Worm (Caenorhabditis elegans) whole organism, young adult: ENCODE data around the gene cpn-2.

Source experiments
- F23B12.7 ChIP-seq: sonication (generic microtip); optimal IDR thresholded peaks from 2 replicates; lab custom pipeline; 2017; ENCODE audit warnings: missing genetic modification characterization, mild to moderate bottlenecking, missing compliant biosample characterization, antibody characterized with exemption, moderate library complexity; ENCODE audit not compliant: insufficient read depth
- F49E8.2 ChIP-seq: sonication (generic microtip); optimal IDR thresholded peaks from 3 replicates; lab custom pipeline; 2017; ENCODE audit warnings: missing genetic modification characterization, mild to moderate bottlenecking, missing compliant biosample characterization, antibody characterized with exemption, moderate library complexity; ENCODE audit not compliant: insufficient read depth
- F57A8.1 ChIP-seq: fragments of 200-800 bp; sonication (Bioruptor generic); optimal IDR thresholded peaks from 2 replicates; lab custom pipeline; 2018; ENCODE audit warnings: mild to moderate bottlenecking, missing genetic modification characterization, moderate library complexity, missing compliant biosample characterization
- K11D2.4 ChIP-seq: fragments of 200-800 bp; sonication (Bioruptor generic); IDR thresholded peaks from 2 replicates; pipeline ENCODE4 v1.3.6; 2022; ENCODE audit warnings: missing genetic modification reagents, missing genetic modification characterization, missing compliant biosample characterization
- T07F8.4 ChIP-seq: sonication (generic microtip); optimal IDR thresholded peaks from 2 replicates; lab custom pipeline; 2016; ENCODE audit warnings: mild to moderate bottlenecking, missing genetic modification characterization, moderate library complexity, missing compliant biosample characterization
- Y95B8A.8 ChIP-seq: fragments of 200-800 bp; sonication (Bioruptor generic); IDR thresholded peaks from 2 replicates; pipeline ENCODE4 v1.3.6; 2022; ENCODE audit warnings: missing genetic modification reagents, missing genetic modification characterization, missing compliant biosample characterization
- attf-3 ChIP-seq: fragments of 200-800 bp; sonication (Bioruptor generic); conservative IDR thresholded peaks from 2 replicates; pipeline ENCODE4 v1.3.6; 2022; ENCODE audit warnings: missing genetic modification reagents, missing genetic modification characterization, missing compliant biosample characterization
- bed-1 ChIP-seq: fragments of 200-800 bp; sonication (Bioruptor generic); IDR thresholded peaks from 2 replicates; pipeline ENCODE4 v1.3.6; 2022; ENCODE audit warnings: missing genetic modification reagents, missing genetic modification characterization, missing compliant biosample characterization
- ccch-3 ChIP-seq: fragments of 200-800 bp; sonication (Bioruptor generic); optimal IDR thresholded peaks from 2 replicates; lab custom pipeline; 2018; ENCODE audit warnings: mild to moderate bottlenecking, missing genetic modification characterization, missing compliant biosample characterization
- cebp-1 ChIP-seq, 2 experiments: fragments of 200-800 bp in 1 of 2; sonication (Bioruptor generic) in 1 of 2; sonication (generic microtip) in 1 of 2; IDR thresholded peaks in 1 of 2; optimal IDR thresholded peaks in 1 of 2; 2 replicates each; pipeline versions ENCODE4 v1.3.6 to Lab custom; 2017 to 2022; ENCODE audit warnings: missing compliant biosample characterization in 2 of 2, missing genetic modification characterization in 2 of 2, mild to moderate bottlenecking in 1 of 2, missing genetic modification reagents in 1 of 2, moderate library complexity in 1 of 2
- dpl-1 ChIP-seq: fragments of 150-350 bp; optimal IDR thresholded peaks from 2 replicates; lab custom pipeline; 2014; ENCODE audit warnings: missing biosample characterization, missing genetic modification reagents, missing genetic modification characterization
- ekl-4 ChIP-seq: fragments of 200-800 bp; sonication (Bioruptor generic); IDR thresholded peaks from 2 replicates; pipeline ENCODE4 v1.3.6; 2022; ENCODE audit warnings: missing genetic modification reagents, missing genetic modification characterization, missing compliant biosample characterization
- gei-17 ChIP-seq: fragments of 200-800 bp; sonication (Bioruptor generic); optimal IDR thresholded peaks from 2 replicates; lab custom pipeline; 2018; ENCODE audit warnings: mild to moderate bottlenecking, missing genetic modification characterization, missing compliant biosample characterization
- him-1 ChIP-seq: sonication (generic microtip); optimal IDR thresholded peaks from 2 replicates; lab custom pipeline; 2016; ENCODE audit warnings: missing genotype, missing genetic modification reagents, missing genetic modification characterization, missing compliant biosample characterization
- hlh-12 ChIP-seq: sonication (generic microtip); optimal IDR thresholded peaks from 2 replicates; lab custom pipeline; 2016; ENCODE audit warnings: missing genetic modification characterization, missing compliant biosample characterization
- hmg-20 ChIP-seq: fragments of 200-800 bp; sonication (Bioruptor generic); IDR thresholded peaks from 2 replicates; pipeline ENCODE4 v1.3.6; 2022; ENCODE audit warnings: missing genetic modification reagents, missing genetic modification characterization, missing compliant biosample characterization
- hsf-1 ChIP-seq: fragments of 200-800 bp; sonication (Bioruptor generic); IDR thresholded peaks from 2 replicates; pipeline ENCODE4 v1.3.6; 2022; ENCODE audit warnings: missing genetic modification reagents, missing genetic modification characterization, missing compliant biosample characterization
- let-607 ChIP-seq, 2 experiments: fragments of 200-800 bp in 1 of 2; sonication (Bioruptor generic) in 1 of 2; sonication (generic microtip) in 1 of 2; optimal IDR thresholded peaks; 2 replicates each; lab custom pipeline; 2016 to 2018; ENCODE audit warnings: mild to moderate bottlenecking in 2 of 2, missing compliant biosample characterization in 2 of 2, missing genetic modification characterization in 2 of 2, moderate library complexity in 2 of 2, missing genotype in 1 of 2
- lin-35 ChIP-seq, 3 experiments: fragments of 150-350 bp in 2 of 3; sonication (generic microtip) in 1 of 3; optimal IDR thresholded peaks; 2 replicates each; lab custom pipeline; 2014 to 2018; ENCODE audit warnings: missing biosample characterization in 3 of 3, missing genetic modification characterization in 3 of 3, missing genetic modification reagents in 3 of 3
- lin-54 ChIP-seq: fragments of 200-800 bp; sonication (Bioruptor generic); optimal IDR thresholded peaks from 2 replicates; lab custom pipeline; 2018; ENCODE audit warnings: mild to moderate bottlenecking, missing genetic modification characterization, missing compliant biosample characterization
- lsy-27 ChIP-seq: sonication (generic microtip); optimal IDR thresholded peaks from 2 replicates; lab custom pipeline; 2017; ENCODE audit warnings: missing genetic modification characterization, mild to moderate bottlenecking, missing compliant biosample characterization, antibody characterized with exemption, missing genotype, borderline replicate concordance; ENCODE audit not compliant: insufficient read depth
- madf-10 ChIP-seq: sonication (generic microtip); optimal IDR thresholded peaks from 2 replicates; lab custom pipeline; 2016; ENCODE audit warnings: mild to moderate bottlenecking, missing genetic modification characterization, missing compliant biosample characterization
- nfyb-1 ChIP-seq: fragments of 200-800 bp; sonication (Bioruptor generic); IDR thresholded peaks from 2 replicates; pipeline ENCODE4 v1.3.6; 2022; ENCODE audit warnings: missing genetic modification reagents, missing genetic modification characterization, missing compliant biosample characterization
- nhr-179 ChIP-seq: sonication (generic microtip); optimal IDR thresholded peaks from 2 replicates; lab custom pipeline; 2016; ENCODE audit warnings: mild to moderate bottlenecking, missing genetic modification characterization, missing compliant biosample characterization
- nhr-90 ChIP-seq: sonication (generic microtip); optimal IDR thresholded peaks from 2 replicates; lab custom pipeline; 2016; ENCODE audit warnings: missing genotype, mild to moderate bottlenecking, missing genetic modification characterization, missing compliant biosample characterization
- pbrm-1 ChIP-seq: fragments of 200-800 bp; sonication (Bioruptor generic); IDR thresholded peaks from 2 replicates; pipeline ENCODE4 v1.3.6; 2022; ENCODE audit warnings: missing genetic modification reagents, missing genetic modification characterization, missing compliant biosample characterization
- pha-4 ChIP-seq: fragments of 150-350 bp; sonication (generic microtip); optimal IDR thresholded peaks from 2 replicates; lab custom pipeline; 2014; ENCODE audit warnings: missing biosample characterization, missing genetic modification reagents, missing genetic modification characterization
- sdz-38 ChIP-seq: sonication (generic microtip); optimal IDR thresholded peaks from 2 replicates; lab custom pipeline; 2016; ENCODE audit warnings: missing genotype, missing genetic modification characterization, missing compliant biosample characterization
- snpc-1.1 ChIP-seq: sonication (generic microtip); optimal IDR thresholded peaks from 2 replicates; lab custom pipeline; 2017; ENCODE audit warnings: missing genetic modification characterization, mild to moderate bottlenecking, missing compliant biosample characterization, antibody characterized with exemption, moderate library complexity, missing genotype, missing genetic modification reagents; ENCODE audit not compliant: insufficient read depth
- snpc-3.4 ChIP-seq: sonication (generic microtip); optimal IDR thresholded peaks from 2 replicates; lab custom pipeline; 2017; ENCODE audit warnings: missing genetic modification characterization, mild to moderate bottlenecking, missing compliant biosample characterization, antibody characterized with exemption, moderate library complexity, missing genotype, missing genetic modification reagents
- sptf-2 ChIP-seq: fragments of 200-800 bp; sonication (Bioruptor generic); optimal IDR thresholded peaks from 2 replicates; lab custom pipeline; 2018; ENCODE audit warnings: mild to moderate bottlenecking, missing genetic modification characterization, missing compliant biosample characterization
- tlf-1 ChIP-seq: fragments of 200-800 bp; sonication (Bioruptor generic); optimal IDR thresholded peaks from 2 replicates; lab custom pipeline; 2018; ENCODE audit warnings: mild to moderate bottlenecking, missing genetic modification characterization, missing compliant biosample characterization
- unc-130 ChIP-seq: sonication (generic microtip); optimal IDR thresholded peaks from 2 replicates; lab custom pipeline; 2016; ENCODE audit warnings: missing genetic modification reagents, missing genetic modification characterization, missing compliant biosample characterization
- unc-62 ChIP-seq: fragments of 150-350 bp; optimal IDR thresholded peaks from 2 replicates; lab custom pipeline; 2014; ENCODE audit warnings: missing biosample characterization, missing genetic modification reagents, missing genetic modification characterization
- xnd-1 ChIP-seq: sonication (generic microtip); optimal IDR thresholded peaks from 2 replicates; lab custom pipeline; 2016; ENCODE audit warnings: missing genotype, missing genetic modification reagents, missing genetic modification characterization, missing compliant biosample characterization
- zfh-2 ChIP-seq: fragments of 200-800 bp; sonication (Bioruptor generic); conservative IDR thresholded peaks from 2 replicates; pipeline ENCODE4 v1.3.6; 2022; ENCODE audit warnings: missing genetic modification reagents, missing genetic modification characterization, missing compliant biosample characterization
- zim-3 ChIP-seq: sonication (generic microtip); optimal IDR thresholded peaks from 2 replicates; lab custom pipeline; 2017; ENCODE audit warnings: mild to moderate bottlenecking, missing genetic modification characterization, moderate library complexity, missing compliant biosample characterization
- ztf-22 ChIP-seq: fragments of 200-800 bp; sonication (Bioruptor generic); optimal IDR thresholded peaks from 2 replicates; lab custom pipeline; 2018; ENCODE audit warnings: mild to moderate bottlenecking, missing genetic modification characterization, moderate library complexity, missing compliant biosample characterization
- ztf-3 ChIP-seq: fragments of 200-800 bp; sonication (Bioruptor generic); optimal IDR thresholded peaks from 2 replicates; lab custom pipeline; 2018; ENCODE audit warnings: mild to moderate bottlenecking, missing genetic modification characterization, missing compliant biosample characterization

Gene cpn-2

ce11 chrII:370394-370793 lies 32.8 kb downstream of the cpn-2 start (continued):
- TF ChIP-seq zfh-2: no peak

- TF ChIP-seq dpl-1 (GFP tag; lab: Kevin White, UChicago): no peak
- TF ChIP-seq him-1: no peak
- TF ChIP-seq, all 124 proteins: peak for 0
Observed at ce11 chrII:371549-371948, 34.0 kb downstream of the cpn-2 start.

- TF ChIP-seq F23B12.7 (tag; lab: Kevin White, UChicago) (no peak), zim-3 (no peak), ztf-22 (GFP tag; lab: Kevin White, UChicago) (no peak), xnd-1 (tag; lab: Kevin White, UChicago) (no peak), snpc-1.1 (tag; lab: Kevin White, UChicago) (no peak), tlf-1 (GFP tag; lab: Kevin White, UChicago) (no peak)
Observed at ce11 chrII:372235-372634, 34.7 kb downstream of the cpn-2 start.

DNA sequence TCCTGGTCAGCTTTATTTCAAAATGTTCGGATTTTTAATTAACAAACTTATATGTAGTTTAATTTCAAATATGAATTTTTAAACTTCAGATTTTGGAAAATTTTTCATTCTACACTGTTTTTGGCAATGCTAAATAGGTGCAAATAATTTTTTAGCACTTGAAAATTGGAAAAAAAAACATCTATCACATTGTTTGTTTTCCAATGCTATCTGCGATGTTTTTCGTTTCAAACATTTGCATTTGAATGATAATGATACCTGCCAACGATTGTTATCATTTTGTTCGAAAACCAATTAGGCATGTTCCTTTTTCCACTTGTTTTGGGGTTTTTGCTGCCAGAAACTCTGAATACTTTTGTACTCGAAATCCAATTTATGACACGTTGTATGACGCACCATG lies 37.4 kb downstream of the cpn-2 start, which contains the start of gene C03H5.4:
C03H5.4 (plus strand) TSS at position 301 of the 400 bp plus-strand sequence.
- TF ChIP-seq madf-10 (no peak), nfyb-1 (GFP tag; lab: Robert Waterston, UW) (no peak), nhr-90 (tag; lab: Kevin White, UChicago) (no peak), him-1 (no peak), ccch-3 (GFP tag; lab: Kevin White, UChicago) (no peak), hsf-1 (GFP tag; lab: Robert Waterston, UW) (no peak), snpc-3.4 (tag; lab: Kevin White, UChicago) (no peak), dpl-1 (GFP tag; lab: Kevin White, UChicago) (no peak), lin-54 (no peak), lin-35 (GFP tag; optimal IDR thresholded peaks at IDR 0.05; lab: Kevin White, UChicago) (no peak), bed-1 (GFP tag; lab: Robert Waterston, UW) (no peak), F49E8.2 (tag; lab: Kevin White, UChicago) (no peak), pha-4 (tag; lab: Kevin White, UChicago) (no peak), K11D2.4 (no peak), cebp-1 (GFP tag; IDR thresholded peaks at IDR 0.05; lab: Robert Waterston, UW) (no peak), cebp-1 (tag; optimal IDR thresholded peaks at IDR 0.05; lab: Kevin White, UChicago) (no peak), sdz-38 (tag; lab: Kevin White, UChicago) (no peak), ztf-3 (GFP tag; lab: Kevin White, UChicago) (no peak)

- TF ChIP-seq F57A8.1 (GFP tag; lab: Kevin White, UChicago) (no peak), nhr-90 (tag; lab: Kevin White, UChicago) (no peak), sptf-2 (GFP tag; lab: Kevin White, UChicago) (no peak), hmg-20 (GFP tag; lab: Robert Waterston, UW) (no peak), lsy-27 (tag; lab: Kevin White, UChicago) (no peak), unc-62 (no peak), gei-17 (GFP tag; lab: Kevin White, UChicago) (no peak), nhr-179 (tag; lab: Kevin White, UChicago) (no peak), ztf-3 (GFP tag; lab: Kevin White, UChicago) (no peak), attf-3 (GFP tag; lab: Robert Waterston, UW) (no peak), dpl-1 (GFP tag; lab: Kevin White, UChicago) (no peak), let-607 (tag; optimal IDR thresholded peaks at IDR 0.05; lab: Kevin White, UChicago) (no peak), ekl-4 (GFP tag; lab: Robert Waterston, UW) (no peak), T07F8.4 (no peak), hlh-12 (no peak), Y95B8A.8 (no peak), pbrm-1 (GFP tag; lab: Robert Waterston, UW) (no peak), unc-130 (GFP tag; lab: Kevin White, UChicago) (no peak)
Observed at ce11 chrII:378351-378750, 40.8 kb downstream of the cpn-2 start, which contains the start of gene C03H5.9. TSS of gene C03H5.9 (plus strand) at chrII:378651.
